Worm (Caenorhabditis elegans) whole organism, young adult: ENCODE results near the gene algn-9.

ENCODE experiments used
- D2030.7 ChIP-seq: fragments of 200-800 bp; sonication (Bioruptor generic); IDR thresholded peaks from 2 replicates; pipeline ENCODE4 v1.3.6; 2022; ENCODE audit warnings: missing genetic modification reagents, missing genetic modification characterization, missing compliant biosample characterization
- K11D2.4 ChIP-seq: fragments of 200-800 bp; sonication (Bioruptor generic); IDR thresholded peaks from 2 replicates; pipeline ENCODE4 v1.3.6; 2022; ENCODE audit warnings: missing genetic modification reagents, missing genetic modification characterization, missing compliant biosample characterization
- pha-4 ChIP-seq: fragments of 150-350 bp; sonication (generic microtip); optimal IDR thresholded peaks from 2 replicates; lab custom pipeline; 2014; ENCODE audit warnings: missing biosample characterization, missing genetic modification reagents, missing genetic modification characterization
- sptf-2 ChIP-seq: fragments of 200-800 bp; sonication (Bioruptor generic); optimal IDR thresholded peaks from 2 replicates; lab custom pipeline; 2018; ENCODE audit warnings: mild to moderate bottlenecking, missing genetic modification characterization, missing compliant biosample characterization

DNA sequence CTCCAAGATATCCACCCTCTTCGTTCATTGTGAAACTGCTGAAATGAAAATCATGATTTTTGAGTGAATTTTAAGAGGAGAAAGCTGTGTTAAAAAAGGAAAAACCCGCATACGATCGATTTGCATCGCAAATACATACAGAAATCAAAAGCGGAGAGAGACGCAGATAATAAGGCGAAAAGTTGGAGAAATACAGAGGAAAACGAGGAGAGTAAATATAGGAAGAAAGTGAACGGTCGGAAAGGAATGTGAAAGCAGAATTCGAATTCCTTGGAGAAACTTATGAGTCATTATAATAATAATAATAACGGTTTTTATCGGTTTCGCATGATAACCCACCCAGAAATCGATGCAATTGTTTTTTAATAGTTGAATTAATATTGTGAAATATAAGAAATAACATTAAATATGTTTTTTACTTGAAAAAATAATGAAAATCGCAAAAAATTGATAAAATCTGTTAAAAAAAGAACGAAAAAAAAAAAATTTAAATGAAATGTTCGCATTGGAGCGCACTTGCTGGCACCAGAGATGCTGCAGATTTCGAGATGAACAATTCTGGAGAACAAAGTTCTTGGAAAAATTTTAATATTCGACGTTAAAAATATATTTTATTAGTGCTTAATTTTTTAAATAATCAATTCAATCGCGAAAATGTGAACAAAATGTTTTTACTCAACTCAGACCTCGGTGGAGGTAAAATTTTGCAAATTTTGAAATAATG, 23.3 kb downstream of the algn-9 start, which contains the start of gene ccm-3:
- TF ChIP-seq D2030.7 (GFP tag; lab: Robert Waterston, UW) (no peak), pha-4 (tag; lab: Kevin White, UChicago) (no peak), K11D2.4 (GFP tag; lab: Robert Waterston, UW) (no peak), sptf-2 (GFP tag; lab: Kevin White, UChicago) (no peak)
